Worm (Caenorhabditis elegans): ENCODE measurements around the gene lys-3.

The lys-3 gene

DNA sequence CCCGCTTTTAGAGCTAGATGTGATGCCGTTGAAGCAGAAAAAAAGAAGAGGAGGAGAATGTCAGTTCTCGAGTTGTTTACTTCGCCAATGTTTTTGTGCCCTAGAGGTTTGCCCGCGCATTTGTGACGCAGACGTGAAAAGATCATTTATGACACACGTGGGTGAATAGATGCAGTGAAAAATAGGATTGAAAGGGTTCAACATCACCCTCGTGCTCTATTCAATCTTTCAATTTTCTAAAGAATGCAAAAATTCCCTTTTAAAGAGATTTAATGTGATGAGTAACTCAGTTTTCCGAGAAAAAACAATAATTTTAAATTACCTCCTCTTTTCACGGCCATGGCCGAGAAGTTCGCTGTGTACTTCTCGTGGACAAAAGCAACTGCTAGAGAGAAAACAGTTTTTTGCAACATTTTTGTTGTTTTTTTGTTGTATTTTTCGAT lies 36.9 kb downstream of the lys-3 start (continued):
- TF ChIP-seq rbr-2 (tag; optimal IDR thresholded peaks at IDR 0.05) (peak; percentile 53), ceh-44 (GFP tag; IDR thresholded peaks at IDR 0.05) (no peak), daf-12 (tag; optimal IDR thresholded peaks at IDR 0.05) (no peak), hlh-30 (tag; optimal IDR thresholded peaks at IDR 0.05; ENCODE audit: insufficient read depth) (peak; percentile 88), F49E8.2 (tag; optimal IDR thresholded peaks at IDR 0.05; ENCODE audit: borderline replicate concordance) (no peak), R02D3.7 (tag; optimal IDR thresholded peaks at IDR 0.05) (no peak), unc-39 (tag; optimal IDR thresholded peaks at IDR 0.05) (no peak), snpc-4 (tag; optimal IDR thresholded peaks at IDR 0.05) (no peak), fos-1 (tag; optimal IDR thresholded peaks at IDR 0.05) (no peak), daf-16 (GFP tag; optimal IDR thresholded peaks at IDR 0.05) (peak in 1 of 2 experiments; percentile 52), daf-16 (tag; optimal IDR thresholded peaks at IDR 0.05) (peak; percentile 82), hlh-11 (tag; optimal IDR thresholded peaks at IDR 0.05) (peak; percentile 40), ztf-7 (tag; optimal IDR thresholded peaks at IDR 0.05) (no peak), unc-130 (GFP tag; optimal IDR thresholded peaks at IDR 0.05) (peak; percentile 42), ZK337.2 (GFP tag; IDR thresholded peaks at IDR 0.05) (0 out of 2 replicates have a peak, but pooled peaks have one; percentile 23), daf-19 (GFP tag; conservative IDR thresholded peaks at IDR 0.05) (no peak), dpl-1 (GFP tag; optimal IDR thresholded peaks at IDR 0.05) (peak; percentile 17), dmd-6 (GFP tag; IDR thresholded peaks at IDR 0.05) (peak; percentile 33; the same call in 1 of the 2 replicates), ces-1 (GFP tag; optimal IDR thresholded peaks at IDR 0.05) (no peak), ceh-20 (GFP tag; IDR thresholded peaks at IDR 0.05) (no peak), T26A8.4 (GFP tag; IDR thresholded peaks at IDR 0.05) (no peak), lsy-2 (tag; optimal IDR thresholded peaks at IDR 0.05) (peak; percentile 28 to 47), ctbp-1 (GFP tag; IDR thresholded peaks at IDR 0.05) (peak; percentile 40; the same call in 1 of the 2 replicates), sdz-12 (GFP tag; optimal IDR thresholded peaks at IDR 0.05) (no peak), Y105C5A.15 (GFP tag; IDR thresholded peaks at IDR 0.05) (no peak), mdt-29 (GFP tag; IDR thresholded peaks at IDR 0.05) (no peak), egl-43 (GFP tag; IDR thresholded peaks at IDR 0.05) (no peak), spr-3 (GFP tag; optimal IDR thresholded peaks at IDR 0.05) (no peak), lin-15B (tag; optimal IDR thresholded peaks at IDR 0.05) (no peak), mep-1 (tag; optimal IDR thresholded peaks at IDR 0.05) (peak; percentile 57), nhr-76 (tag; optimal IDR thresholded peaks at IDR 0.05) (no peak), pqm-1 (tag; optimal IDR thresholded peaks at IDR 0.05) (no peak), skn-1 (tag; optimal IDR thresholded peaks at IDR 0.05) (no peak), zag-1 (tag; optimal IDR thresholded peaks at IDR 0.05) (no peak), php-3 (GFP tag; IDR thresholded peaks at IDR 0.05) (no peak), mxl-2 (GFP tag; conservative IDR thresholded peaks at IDR 0.05) (no peak), spr-1 (tag; optimal IDR thresholded peaks at IDR 0.05) (no peak), unc-62 (GFP tag; optimal IDR thresholded peaks at IDR 0.05 in 1 of 2) (peak in 1 of 2 experiments; percentile 95), unc-62 (tag; optimal IDR thresholded peaks at IDR 0.05) (no peak), duxl-1 (tag; optimal IDR thresholded peaks at IDR 0.05; ENCODE audit: poor library complexity) (no peak), hmg-1.1 (GFP tag; IDR thresholded peaks at IDR 0.05) (no peak; the same call in 1 of the 2 replicates), dmd-9 (GFP tag; IDR thresholded peaks at IDR 0.05) (no peak), lim-7 (GFP tag; IDR thresholded peaks at IDR 0.05) (no peak)

DNA sequence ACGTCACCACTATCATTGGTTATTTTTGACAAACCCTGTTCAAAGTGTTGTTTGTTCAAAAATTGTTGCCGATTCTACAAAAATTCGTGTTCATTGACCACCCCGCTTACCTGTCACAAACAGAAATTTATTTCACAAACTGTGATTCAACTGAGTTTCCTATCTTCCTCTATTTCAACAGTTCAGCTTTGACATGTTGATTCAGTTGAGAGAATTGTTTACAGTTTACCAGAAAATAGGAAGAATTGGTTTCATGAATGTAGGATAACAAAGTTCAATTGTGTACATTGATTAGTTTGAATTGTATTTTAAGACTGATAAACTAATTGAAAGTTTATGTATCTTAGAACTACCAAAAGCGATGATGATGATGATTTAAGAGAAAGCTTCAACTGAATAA lies 37.7 kb downstream of the lys-3 start:
- TF ChIP-seq tra-1 (GFP tag; IDR thresholded peaks at IDR 0.05) (no peak), hlh-11 (tag; optimal IDR thresholded peaks at IDR 0.05) (peak; percentile 45), pqm-1 (tag; optimal IDR thresholded peaks at IDR 0.05) (peak; percentile 22), pha-4 (GFP tag; IDR thresholded peaks at IDR 0.05) (no peak), pha-4 (tag; optimal IDR thresholded peaks at IDR 0.05) (no peak), nhr-28 (tag; optimal IDR thresholded peaks at IDR 0.05) (peak; percentile 69), dmd-9 (GFP tag; IDR thresholded peaks at IDR 0.05) (no peak), ztf-7 (tag; optimal IDR thresholded peaks at IDR 0.05) (no peak), dve-1 (tag; optimal IDR thresholded peaks at IDR 0.05; ENCODE audit: insufficient read depth) (peak; percentile 53), snpc-4 (tag; optimal IDR thresholded peaks at IDR 0.05) (no peak), unc-39 (tag; optimal IDR thresholded peaks at IDR 0.05) (no peak), nhr-77 (tag; optimal IDR thresholded peaks at IDR 0.05) (peak; percentile 34), daf-16 (GFP tag; optimal IDR thresholded peaks at IDR 0.05) (no peak), daf-16 (tag; optimal IDR thresholded peaks at IDR 0.05) (peak; percentile 100), Y105C5A.15 (GFP tag; IDR thresholded peaks at IDR 0.05) (no peak)

All from whole organism, L4 larva.